Fruit fly (Drosophila melanogaster): ENCODE data around the gene Ace.

Ace gene

dm6 chr3R:13288763-13289312 is 29.5 kb upstream of the Ace start, which contains the start of gene apn (continued):
- no peak for TF ChIP-seq Trl (optimal IDR thresholded peaks at IDR 0.05)
- no peak for TF ChIP-seq Trl (GFP tag; optimal IDR thresholded peaks at IDR 0.05)
- no peak for TF ChIP-seq Antp (GFP tag; optimal IDR thresholded peaks at IDR 0.05)
- no peak for TF ChIP-seq sima (GFP tag; optimal IDR thresholded peaks at IDR 0.05)
- no peak for TF ChIP-seq Eip74EF (GFP tag; optimal IDR thresholded peaks at IDR 0.05)
- no peak for TF ChIP-seq CG17568 (GFP tag; optimal IDR thresholded peaks at IDR 0.05)
- no peak for TF ChIP-seq CG7271 (tag; optimal IDR thresholded peaks at IDR 0.05)
- TF ChIP-seq MTF-1 (GFP tag; optimal IDR thresholded peaks at IDR 0.05; ENCODE audit: borderline replicate concordance), result no peak
- TF ChIP-seq nmo (GFP tag; optimal IDR thresholded peaks at IDR 0.05), result peak; percentile 4
- TF ChIP-seq crc (GFP tag; optimal IDR thresholded peaks at IDR 0.05), result no peak
- peak in 1 of 2 experiments; percentile 37 for TF ChIP-seq dpn (GFP tag; optimal IDR thresholded peaks at IDR 0.05)
- TF ChIP-seq CG32767 (GFP tag; IDR thresholded peaks at IDR 0.05), result no peak
- TF ChIP-seq Awh (GFP tag; IDR thresholded peaks at IDR 0.05), result no peak
- no peak for TF ChIP-seq Six4 (GFP tag; optimal IDR thresholded peaks at IDR 0.05)
- no peak for TF ChIP-seq CG11398 (GFP tag; optimal IDR thresholded peaks at IDR 0.05)
- no peak for TF ChIP-seq CG10431 (GFP tag; optimal IDR thresholded peaks at IDR 0.05)
- TF ChIP-seq CG34422 (GFP tag; IDR thresholded peaks at IDR 0.05), result 0 out of 3 replicates have a peak, but pooled peaks have one; percentile 9
- TF ChIP-seq CG6254 (GFP tag; optimal IDR thresholded peaks at IDR 0.05), result no peak
- no peak for TF ChIP-seq bab2 (GFP tag; optimal IDR thresholded peaks at IDR 0.05)
- peak; percentile 36; the same call in 1 of the 3 replicates for TF ChIP-seq row (GFP tag; IDR thresholded peaks at IDR 0.05)
- TF ChIP-seq CG10979 (tag; optimal IDR thresholded peaks at IDR 0.05), result no peak
- peak; percentile 50; the same call in 2 of the 3 replicates for TF ChIP-seq ci (GFP tag; IDR thresholded peaks at IDR 0.05)
- TF ChIP-seq so (GFP tag; IDR thresholded peaks at IDR 0.05), result no peak
- no peak for TF ChIP-seq CG31365 (tag; optimal IDR thresholded peaks at IDR 0.05)
- no peak for TF ChIP-seq CoRest (tag; optimal IDR thresholded peaks at IDR 0.05)
- no peak for TF ChIP-seq her (GFP tag; optimal IDR thresholded peaks at IDR 0.05)
- no peak for TF ChIP-seq Hr39 (optimal IDR thresholded peaks at IDR 0.05)
- TF ChIP-seq CG9817 (tag; optimal IDR thresholded peaks at IDR 0.05), result no peak
- no peak for TF ChIP-seq knrl (GFP tag; IDR thresholded peaks at IDR 0.05; ENCODE audit: partially characterized antibody)
- TF ChIP-seq HmgD (GFP tag; optimal IDR thresholded peaks at IDR 0.05), result no peak
- no peak for TF ChIP-seq stc (GFP tag; IDR thresholded peaks at IDR 0.05)
- no peak for TF ChIP-seq h (optimal IDR thresholded peaks at IDR 0.05)
- TF ChIP-seq zfh1 (GFP tag; IDR thresholded peaks at IDR 0.05), result peak; percentile 30; the same call in 1 of the 3 replicates
- TF ChIP-seq CG3726 (GFP tag; IDR thresholded peaks at IDR 0.05), result no peak
- TF ChIP-seq hth (optimal IDR thresholded peaks at IDR 0.05), result no peak
- TF ChIP-seq Xrp1 (GFP tag; IDR thresholded peaks at IDR 0.05), result no peak
- TF ChIP-seq CG12299 (tag; optimal IDR thresholded peaks at IDR 0.05), result no peak
- TF ChIP-seq sc (optimal IDR thresholded peaks at IDR 0.05), result no peak
- no peak for TF ChIP-seq sc (GFP tag; optimal IDR thresholded peaks at IDR 0.05)
- TF ChIP-seq CG14441 (GFP tag; IDR thresholded peaks at IDR 0.05), result peak; percentile 36; the same call in 1 of the 2 replicates
- TF ChIP-seq Doc3 (GFP tag; IDR thresholded peaks at IDR 0.05; ENCODE audit: partially characterized antibody), result no peak
- TF ChIP-seq tx (GFP tag; optimal IDR thresholded peaks at IDR 0.05), result no peak
- no peak for TF ChIP-seq Doc2 (GFP tag; IDR thresholded peaks at IDR 0.05)
- no peak for TF ChIP-seq chm (GFP tag; IDR thresholded peaks at IDR 0.05)
- no peak for TF ChIP-seq NC2β (GFP tag; optimal IDR thresholded peaks at IDR 0.05)
- TF ChIP-seq CG8924 (tag; optimal IDR thresholded peaks at IDR 0.05), result no peak
- TF ChIP-seq CG30020 (tag; optimal IDR thresholded peaks at IDR 0.05), result no peak
- TF ChIP-seq cad (GFP tag; optimal IDR thresholded peaks at IDR 0.05), result no peak
- no peak for TF ChIP-seq ERR (GFP tag; optimal IDR thresholded peaks at IDR 0.05)
- peak; percentile 48 for TF ChIP-seq CG10366 (GFP tag; IDR thresholded peaks at IDR 0.05)
- no peak for TF ChIP-seq Optix (GFP tag; IDR thresholded peaks at IDR 0.05)
- TF ChIP-seq CG16815 (GFP tag; optimal IDR thresholded peaks at IDR 0.05), result no peak
- no peak for TF ChIP-seq NK7.1 (GFP tag; optimal IDR thresholded peaks at IDR 0.05)
- no peak for TF ChIP-seq Ets65A (GFP tag)
